Fruit fly (Drosophila melanogaster): ENCODE data around the gene Dsor1.

dm6 chrX:9267598-9267997, 20.5 kb downstream of the Dsor1 start, which contains the start of gene Erk7:
- TF ChIP-seq CG8478 (optimal IDR thresholded peaks at IDR 0.05) (no peak), CTCF (optimal IDR thresholded peaks at IDR 0.05) (no peak)

Data from S2 (cell line).